Worm (Caenorhabditis elegans) whole organism, L2 larva: ENCODE measurements around the gene unc-64.

Source experiments
- C34F6.9 ChIP-seq: fragments of 150-350 bp; optimal IDR thresholded peaks from 2 replicates; lab custom pipeline; 2014; ENCODE audit warnings: missing biosample characterization, missing genetic modification characterization
- F13H6.1 ChIP-seq: sonication (generic microtip); optimal IDR thresholded peaks from 2 replicates; lab custom pipeline; 2016; ENCODE audit warnings: missing genetic modification characterization, missing compliant biosample characterization
- R02D3.7 ChIP-seq: fragments of 150-350 bp; optimal IDR thresholded peaks from 2 replicates; lab custom pipeline; 2014; ENCODE audit warnings: missing biosample characterization, missing genetic modification characterization
- Y55F3AM.14 ChIP-seq: fragments of 200-800 bp; sonication (Bioruptor generic); optimal IDR thresholded peaks from 2 replicates; lab custom pipeline; 2018; ENCODE audit warnings: mild to moderate bottlenecking, missing genetic modification characterization, missing compliant biosample characterization
- alr-1 ChIP-seq: fragments of 150-350 bp; optimal IDR thresholded peaks from 2 replicates; lab custom pipeline; 2014; ENCODE audit warnings: missing biosample characterization, missing genetic modification characterization
- aly-2 ChIP-seq: fragments of 150-350 bp; optimal IDR thresholded peaks from 2 replicates; lab custom pipeline; 2014; ENCODE audit warnings: missing biosample characterization, missing genetic modification characterization
- ama-1 ChIP-seq: fragments of 150-350 bp; optimal IDR thresholded peaks from 2 replicates; lab custom pipeline; 2018; ENCODE audit warnings: inconsistent platforms
- blmp-1 ChIP-seq: sonication (generic microtip); optimal IDR thresholded peaks from 2 replicates; lab custom pipeline; 2017; ENCODE audit warnings: missing genetic modification characterization, mild to moderate bottlenecking, missing compliant biosample characterization, antibody characterized with exemption, moderate library complexity; ENCODE audit not compliant: insufficient read depth
- ceh-16 ChIP-seq: fragments of 150-350 bp; optimal IDR thresholded peaks from 2 replicates; lab custom pipeline; 2014; ENCODE audit warnings: missing biosample characterization, missing genetic modification characterization
- crh-2 ChIP-seq: sonication (generic microtip); optimal IDR thresholded peaks from 2 replicates; lab custom pipeline; 2017; ENCODE audit warnings: missing biosample characterization, missing genetic modification characterization
- dmd-4 ChIP-seq: sonication (generic microtip); optimal IDR thresholded peaks from 2 replicates; lab custom pipeline; 2017; ENCODE audit warnings: missing biosample characterization, missing genetic modification characterization
- egl-27 ChIP-seq: sonication (generic microtip); optimal IDR thresholded peaks from 3 replicates; lab custom pipeline; 2017; ENCODE audit warnings: missing biosample characterization, missing genetic modification reagents, missing genetic modification characterization
- elt-1 ChIP-seq: fragments of 150-350 bp; optimal IDR thresholded peaks from 2 replicates; lab custom pipeline; 2014; ENCODE audit warnings: missing biosample characterization, missing genetic modification characterization
- elt-3 ChIP-seq: sonication (generic microtip); optimal IDR thresholded peaks from 2 replicates; lab custom pipeline; 2017; ENCODE audit warnings: missing biosample characterization, missing genetic modification characterization
- gmeb-1 ChIP-seq: fragments of 150-350 bp; optimal IDR thresholded peaks from 2 replicates; lab custom pipeline; 2014; ENCODE audit warnings: missing biosample characterization, missing genetic modification characterization
- lin-11 ChIP-seq: fragments of 150-350 bp; sonication (generic microtip); optimal IDR thresholded peaks from 2 replicates; lab custom pipeline; 2014; ENCODE audit warnings: missing biosample characterization, missing genetic modification characterization, inconsistent platforms, mixed read lengths
- lin-13 ChIP-seq: fragments of 150-350 bp; optimal IDR thresholded peaks from 2 replicates; lab custom pipeline; 2014; ENCODE audit warnings: missing biosample characterization, missing genetic modification reagents, missing genetic modification characterization
- lin-39 ChIP-seq: fragments of 150-350 bp; optimal IDR thresholded peaks from 2 replicates; lab custom pipeline; 2014; ENCODE audit warnings: missing biosample characterization, missing genetic modification reagents, missing genetic modification characterization
- lsy-2 ChIP-seq, 2 experiments: fragments of 150-350 bp in 1 of 2; sonication (generic microtip) in 1 of 2; optimal IDR thresholded peaks; 2 replicates each; lab custom pipeline; 2014 to 2017; ENCODE audit warnings: missing biosample characterization in 2 of 2, missing genetic modification characterization in 2 of 2
- mab-5 ChIP-seq: fragments of 150-350 bp; optimal IDR thresholded peaks from 2 replicates; lab custom pipeline; 2014; ENCODE audit warnings: missing biosample characterization, missing genetic modification characterization
- mdl-1 ChIP-seq, 2 experiments: fragments of 150-350 bp in 1 of 2; sonication (generic microtip) in 1 of 2; optimal IDR thresholded peaks; 2 replicates each; lab custom pipeline; 2017; ENCODE audit warnings: missing biosample characterization in 2 of 2, missing genetic modification characterization in 2 of 2
- nhr-12 ChIP-seq: fragments of 150-350 bp; optimal IDR thresholded peaks from 2 replicates; lab custom pipeline; 2014; ENCODE audit warnings: missing biosample characterization, missing genetic modification characterization
- nhr-129 ChIP-seq: fragments of 150-350 bp; optimal IDR thresholded peaks from 2 replicates; lab custom pipeline; 2014; ENCODE audit warnings: missing biosample characterization, missing genetic modification characterization
- nhr-21 ChIP-seq: fragments of 150-350 bp; optimal IDR thresholded peaks from 2 replicates; lab custom pipeline; 2014; ENCODE audit warnings: missing biosample characterization, missing genetic modification characterization
- nhr-237 ChIP-seq: fragments of 150-350 bp; optimal IDR thresholded peaks from 2 replicates; lab custom pipeline; 2014; ENCODE audit warnings: missing biosample characterization, missing genetic modification characterization
- nhr-25 ChIP-seq: fragments of 150-350 bp; sonication (generic microtip); optimal IDR thresholded peaks from 3 replicates; lab custom pipeline; 2014; ENCODE audit warnings: missing biosample characterization, missing genetic modification characterization
- nhr-6 ChIP-seq: fragments of 150-350 bp; optimal IDR thresholded peaks from 2 replicates; lab custom pipeline; 2014; ENCODE audit warnings: missing biosample characterization, missing genetic modification characterization
- nhr-77 ChIP-seq: fragments of 150-350 bp; optimal IDR thresholded peaks from 2 replicates; lab custom pipeline; 2014; ENCODE audit warnings: missing biosample characterization, missing genetic modification characterization
- sem-4 ChIP-seq: fragments of 150-350 bp; optimal IDR thresholded peaks from 2 replicates; lab custom pipeline; 2014; ENCODE audit warnings: missing biosample characterization, missing genetic modification reagents, missing genetic modification characterization
- skn-1 ChIP-seq: sonication (generic microtip); optimal IDR thresholded peaks from 2 replicates; lab custom pipeline; 2017; ENCODE audit warnings: missing biosample characterization, missing genetic modification characterization
- sma-3 ChIP-seq: sonication (generic microtip); optimal IDR thresholded peaks from 2 replicates; lab custom pipeline; 2016; ENCODE audit warnings: missing genetic modification reagents, missing genetic modification characterization, missing compliant biosample characterization
- sma-9 ChIP-seq, 2 experiments: fragments of 150-350 bp in 1 of 2; sonication (generic microtip) in 1 of 2; optimal IDR thresholded peaks; 2 replicates each; lab custom pipeline; 2014 to 2016; ENCODE audit warnings: missing genetic modification characterization in 2 of 2, mild to moderate bottlenecking in 1 of 2, missing biosample characterization in 1 of 2, missing compliant biosample characterization in 1 of 2, missing genetic modification reagents in 1 of 2, moderate library complexity in 1 of 2
- snpc-4 ChIP-seq: fragments of 150-350 bp; optimal IDR thresholded peaks from 2 replicates; lab custom pipeline; 2014; ENCODE audit warnings: missing biosample characterization, missing genetic modification characterization
- unc-39 ChIP-seq: fragments of 150-350 bp; optimal IDR thresholded peaks from 2 replicates; lab custom pipeline; 2014; ENCODE audit warnings: missing biosample characterization, missing genetic modification characterization
- unc-55 ChIP-seq: fragments of 150-350 bp; sonication (generic microtip); optimal IDR thresholded peaks from 3 replicates; lab custom pipeline; 2014; ENCODE audit warnings: missing biosample characterization, missing genetic modification reagents, missing genetic modification characterization
- unc-62 ChIP-seq: fragments of 150-350 bp; optimal IDR thresholded peaks from 2 replicates; lab custom pipeline; 2014; ENCODE audit warnings: missing biosample characterization, missing genetic modification reagents, missing genetic modification characterization
- zag-1 ChIP-seq: fragments of 150-350 bp; optimal IDR thresholded peaks from 2 replicates; lab custom pipeline; 2014; ENCODE audit warnings: missing biosample characterization, missing genetic modification characterization
- ztf-1 ChIP-seq: fragments of 200-800 bp; sonication (Bioruptor generic); conservative IDR thresholded peaks from 2 replicates; pipeline ENCODE4 v1.3.6; 2022; ENCODE audit warnings: missing genetic modification characterization, missing compliant biosample characterization
- ztf-11 ChIP-seq: sonication (generic microtip); optimal IDR thresholded peaks from 2 replicates; lab custom pipeline; 2017; ENCODE audit warnings: missing biosample characterization, missing genetic modification characterization
- ztf-4 ChIP-seq: fragments of 150-350 bp; optimal IDR thresholded peaks from 2 replicates; lab custom pipeline; 2014; ENCODE audit warnings: missing biosample characterization, missing genetic modification characterization

The unc-64 gene

ce11 chrIII:13268856-13269255, 8.2 kb upstream of the unc-64 start, which contains the start of gene cpf-2 (continued):
- TF ChIP-seq sma-9 (GFP tag; optimal IDR thresholded peaks at IDR 0.05; lab: Kevin White, UChicago) (peak; percentile 74), sma-9 (tag; optimal IDR thresholded peaks at IDR 0.05; lab: Kevin White, UChicago) (no peak), egl-27 (tag; lab: Kevin White, UChicago) (no peak), ztf-4 (tag; lab: Kevin White, UChicago) (no peak), ztf-11 (tag; lab: Kevin White, UChicago) (peak; percentile 3), lin-11 (tag; lab: Kevin White, UChicago) (peak; percentile 82), nhr-77 (tag; lab: Kevin White, UChicago) (peak; percentile 8), nhr-129 (tag; lab: Kevin White, UChicago) (peak; percentile 84), ztf-1 (GFP tag; lab: Robert Waterston, UW) (no peak), lin-39 (no peak), unc-39 (tag; lab: Kevin White, UChicago) (no peak)

ce11 chrIII:13270896-13271295, 6.2 kb upstream of the unc-64 start:
- peak; percentile 84 for TF ChIP-seq unc-55 (GFP tag; lab: Kevin White, UChicago)
- TF ChIP-seq ztf-1 (GFP tag; lab: Robert Waterston, UW): no peak
- peak in 1 of 2 experiments; percentile 2 for TF ChIP-seq mdl-1 (tag; optimal IDR thresholded peaks at IDR 0.05; lab: Kevin White, UChicago)
- TF ChIP-seq unc-62 (GFP tag; lab: Kevin White, UChicago): no peak
- peak; percentile 57 for TF ChIP-seq zag-1
- peak; percentile 8 for TF ChIP-seq nhr-129 (tag; lab: Kevin White, UChicago)
- peak; percentile 25 for TF ChIP-seq Y55F3AM.14 (GFP tag; lab: Kevin White, UChicago)
- no peak for TF ChIP-seq unc-39 (tag; lab: Kevin White, UChicago)
- peak; percentile 79 for TF ChIP-seq C34F6.9
- TF ChIP-seq lsy-2 (tag; optimal IDR thresholded peaks at IDR 0.05; lab: Kevin White, UChicago): peak in 1 of 2 experiments; percentile 54
- TF ChIP-seq sem-4 (tag; lab: Kevin White, UChicago): peak; percentile 3
- no peak for TF ChIP-seq sma-3
- no peak for TF ChIP-seq F13H6.1 (tag; lab: Kevin White, UChicago)
- TF ChIP-seq nhr-237: no peak

ce11 chrIII:13272227-13272626, 4.8 kb upstream of the unc-64 start:
- TF ChIP-seq F13H6.1 (tag; lab: Kevin White, UChicago) (no peak), alr-1 (tag; lab: Kevin White, UChicago) (no peak), lin-11 (tag; lab: Kevin White, UChicago) (no peak), mab-5 (tag; lab: Kevin White, UChicago) (no peak), sma-3 (no peak), gmeb-1 (tag; lab: Kevin White, UChicago) (no peak), lin-39 (no peak)
- TF ChIP-seq, all 48 proteins: peak for 0

ce11 chrIII:13272788-13273187, 4.3 kb upstream of the unc-64 start:
- TF ChIP-seq ztf-4 (tag; lab: Kevin White, UChicago) (no peak), nhr-12 (tag; lab: Kevin White, UChicago) (no peak), snpc-4 (no peak), elt-3 (tag; lab: Kevin White, UChicago) (no peak), ztf-1 (GFP tag; lab: Robert Waterston, UW) (no peak), unc-55 (GFP tag; lab: Kevin White, UChicago) (peak; percentile 69), dmd-4 (no peak), ceh-16 (no peak), lin-39 (no peak), aly-2 (tag; lab: Kevin White, UChicago) (no peak), sma-9 (GFP tag; optimal IDR thresholded peaks at IDR 0.05; lab: Kevin White, UChicago) (peak; percentile 12), sma-9 (tag; optimal IDR thresholded peaks at IDR 0.05; lab: Kevin White, UChicago) (no peak), C34F6.9 (no peak), mab-5 (tag; lab: Kevin White, UChicago) (peak; percentile 19), crh-2 (tag; lab: Kevin White, UChicago) (no peak), lin-13 (GFP tag; lab: Kevin White, UChicago) (no peak)

ce11 chrIII:13275784-13276183, 1.3 kb upstream of the unc-64 start:
- TF ChIP-seq ztf-1 (GFP tag; lab: Robert Waterston, UW) (0 out of 2 replicates have a peak, but pooled peaks have one; percentile 74), ztf-4 (tag; lab: Kevin White, UChicago) (peak; percentile 17), aly-2 (tag; lab: Kevin White, UChicago) (no peak), sma-3 (no peak), lin-13 (GFP tag; lab: Kevin White, UChicago) (peak; percentile 42), sem-4 (tag; lab: Kevin White, UChicago) (peak; percentile 74), alr-1 (tag; lab: Kevin White, UChicago) (no peak), sma-9 (GFP tag; optimal IDR thresholded peaks at IDR 0.05; lab: Kevin White, UChicago) (peak; percentile 85), sma-9 (tag; optimal IDR thresholded peaks at IDR 0.05; lab: Kevin White, UChicago) (no peak), skn-1 (tag; lab: Kevin White, UChicago) (peak; percentile 38), ztf-11 (tag; lab: Kevin White, UChicago) (no peak), nhr-237 (no peak), ama-1 (lab: Kevin White, UChicago) (no peak), elt-1 (tag; lab: Kevin White, UChicago) (no peak), egl-27 (tag; lab: Kevin White, UChicago) (peak; percentile 47), Y55F3AM.14 (GFP tag; lab: Kevin White, UChicago) (peak; percentile 74), nhr-6 (tag; lab: Kevin White, UChicago) (peak; percentile 53), nhr-25 (tag; lab: Kevin White, UChicago) (no peak), nhr-12 (tag; lab: Kevin White, UChicago) (no peak), R02D3.7 (tag; lab: Kevin White, UChicago) (no peak), nhr-21 (tag; lab: Kevin White, UChicago) (peak; percentile 9), lsy-2 (tag; optimal IDR thresholded peaks at IDR 0.05; lab: Kevin White, UChicago) (peak; percentile 4 to 76), elt-3 (tag; lab: Kevin White, UChicago) (no peak), lin-11 (tag; lab: Kevin White, UChicago) (peak; percentile 2), blmp-1 (tag; lab: Kevin White, UChicago) (no peak), snpc-4 (peak; percentile 35), F13H6.1 (tag; lab: Kevin White, UChicago) (peak; percentile 88)
